Worm (Caenorhabditis elegans): Measurements from ENCODE around the gene ebp-3.

The ebp-3 gene

ce11 chrV:18043271-18043670 is 12.5 kb upstream of the ebp-3 start, which contains the start of gene ebp-1:
Gene ebp-1, plus strand, starts transcription at chrV:18043571.
- TF ChIP-seq hnd-1 (tag; optimal IDR thresholded peaks at IDR 0.05) (no peak), ets-7 (tag; optimal IDR thresholded peaks at IDR 0.05) (no peak)

ce11 chrV:18066257-18066783 is 10.6 kb downstream of the ebp-3 start, which contains the start of gene Y59A8B.8:
Gene Y59A8B.8, minus strand, starts transcription at chrV:18066307.
- TF ChIP-seq tbx-37 (GFP tag; conservative IDR thresholded peaks at IDR 0.05) = no peak
- TF ChIP-seq tra-4 (tag; optimal IDR thresholded peaks at IDR 0.05) = no peak
- no peak for TF ChIP-seq hnd-1 (tag; optimal IDR thresholded peaks at IDR 0.05)
- no peak for TF ChIP-seq ets-7 (tag; optimal IDR thresholded peaks at IDR 0.05)
- TF ChIP-seq hmg-4 (GFP tag; optimal IDR thresholded peaks at IDR 0.05) = no peak
- TF ChIP-seq flt-1 (GFP tag; IDR thresholded peaks at IDR 0.05) = no peak

ce11 chrV:18079163-18079562 is 23.4 kb downstream of the ebp-3 start:
- TF ChIP-seq scrt-1 (GFP tag; IDR thresholded peaks at IDR 0.05) (peak; percentile 7; the same call in 1 of the 2 replicates), F13C5.2 (tag; optimal IDR thresholded peaks at IDR 0.05) (peak; percentile 22), tra-4 (tag; optimal IDR thresholded peaks at IDR 0.05) (no peak)

- TF ChIP-seq B0310.2 (tag; optimal IDR thresholded peaks at IDR 0.05) (no peak), scrt-1 (GFP tag; IDR thresholded peaks at IDR 0.05) (no peak), hmg-4 (GFP tag; optimal IDR thresholded peaks at IDR 0.05) (no peak), F13C5.2 (tag; optimal IDR thresholded peaks at IDR 0.05) (no peak), ama-1 (optimal IDR thresholded peaks at IDR 0.05) (no peak)
Measured at ce11 chrV:18081857-18082256, 26.1 kb downstream of the ebp-3 start, which contains the start of gene nova-1. Gene nova-1, minus strand, starts transcription at chrV:18081957.

- no peak for TF ChIP-seq B0310.2 (tag; optimal IDR thresholded peaks at IDR 0.05)
Measured at ce11 chrV:18085150-18085833, 29.5 kb downstream of the ebp-3 start, which contains the start of gene fbxa-106. Gene fbxa-106, minus strand, starts transcription at chrV:18085200.

ce11 chrV:18086174-18086661 is 30.4 kb downstream of the ebp-3 start, which contains the start of gene Y59A8B.12:
Gene Y59A8B.12, minus strand, starts transcription at chrV:18086224.
- TF ChIP-seq ets-7 (tag; optimal IDR thresholded peaks at IDR 0.05) = no peak
- TF ChIP-seq hmg-4 (GFP tag; optimal IDR thresholded peaks at IDR 0.05) = no peak
- TF ChIP-seq ceh-36 (tag; optimal IDR thresholded peaks at IDR 0.05) = no peak

- no peak for TF ChIP-seq ets-7 (tag; optimal IDR thresholded peaks at IDR 0.05)
- no peak for TF ChIP-seq sea-1 (GFP tag; conservative IDR thresholded peaks at IDR 0.05)
- TF ChIP-seq tbx-11 (GFP tag; IDR thresholded peaks at IDR 0.05) = no peak
Measured at ce11 chrV:18086783-18087182, 31.0 kb downstream of the ebp-3 start, which contains the start of gene slr-2. Gene slr-2, plus strand, starts transcription at chrV:18087123.

ce11 chrV:18091216-18091615 is 35.4 kb downstream of the ebp-3 start:
- TF ChIP-seq tbx-37 (GFP tag; conservative IDR thresholded peaks at IDR 0.05) (no peak), B0310.2 (tag; optimal IDR thresholded peaks at IDR 0.05) (no peak), ceh-13 (GFP tag; optimal IDR thresholded peaks at IDR 0.05) (no peak), scrt-1 (GFP tag; IDR thresholded peaks at IDR 0.05) (no peak), tbx-11 (GFP tag; IDR thresholded peaks at IDR 0.05) (no peak), pes-1 (GFP tag; IDR thresholded peaks at IDR 0.05) (no peak), hnd-1 (tag; optimal IDR thresholded peaks at IDR 0.05) (no peak), hmbx-1 (tag; optimal IDR thresholded peaks at IDR 0.05) (no peak), ceh-36 (tag; optimal IDR thresholded peaks at IDR 0.05) (no peak), sea-1 (GFP tag; conservative IDR thresholded peaks at IDR 0.05) (no peak), hmg-4 (GFP tag; optimal IDR thresholded peaks at IDR 0.05) (no peak), tra-4 (tag; optimal IDR thresholded peaks at IDR 0.05) (no peak), aly-1 (tag; optimal IDR thresholded peaks at IDR 0.05) (no peak), flt-1 (GFP tag; IDR thresholded peaks at IDR 0.05) (no peak), F13C5.2 (tag; optimal IDR thresholded peaks at IDR 0.05) (no peak)

ce11 chrV:18093941-18094340 is 38.2 kb downstream of the ebp-3 start:
- TF ChIP-seq tbx-37 (GFP tag; conservative IDR thresholded peaks at IDR 0.05) (no peak), aly-1 (tag; optimal IDR thresholded peaks at IDR 0.05) (no peak), flt-1 (GFP tag; IDR thresholded peaks at IDR 0.05) (no peak), ceh-13 (GFP tag; optimal IDR thresholded peaks at IDR 0.05) (no peak), ama-1 (optimal IDR thresholded peaks at IDR 0.05) (no peak), hnd-1 (tag; optimal IDR thresholded peaks at IDR 0.05) (no peak), F13C5.2 (tag; optimal IDR thresholded peaks at IDR 0.05) (no peak), scrt-1 (GFP tag; IDR thresholded peaks at IDR 0.05) (no peak)
